Fruit fly (Drosophila melanogaster): Measurements from ENCODE around the gene spi.

Gene spi

DNA sequence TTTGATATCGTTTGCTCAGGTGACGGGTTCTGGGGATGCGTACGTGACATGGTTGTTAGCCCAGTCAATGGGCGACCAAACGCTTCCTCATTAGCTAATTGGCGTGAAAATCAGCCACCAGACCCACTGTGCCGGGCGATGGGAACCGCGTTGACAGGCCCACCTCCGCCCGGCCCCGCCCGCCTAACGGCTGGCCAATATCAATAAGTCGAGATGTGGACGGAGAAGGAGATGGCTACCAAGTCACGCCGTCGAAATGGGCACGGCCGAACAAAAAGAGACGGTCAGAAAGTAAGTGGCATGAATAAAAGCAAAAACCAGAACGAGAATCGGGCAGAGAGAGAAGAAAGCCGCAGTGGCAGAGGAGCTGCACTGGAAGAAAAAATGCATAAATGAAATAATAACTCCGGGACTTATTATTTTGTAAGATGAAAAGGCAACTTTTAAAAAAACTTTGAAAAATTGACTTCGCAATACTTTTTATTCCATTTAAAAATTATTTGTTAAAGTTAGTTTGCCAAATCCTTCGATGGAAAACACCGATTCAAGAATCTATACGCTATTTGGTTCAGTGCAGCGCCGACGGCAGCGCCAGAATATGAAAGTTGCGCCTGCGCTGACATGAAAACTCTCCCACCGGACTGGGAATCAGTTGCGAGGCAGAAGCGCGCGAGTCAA, 39.2 kb downstream of the spi start, which contains the start of gene CG13082 (continued):
- TF ChIP-seq bsh (GFP tag; optimal IDR thresholded peaks at IDR 0.05) (peak; percentile 77 to 90), gsb (GFP tag; IDR thresholded peaks at IDR 0.05) (no peak), lola (GFP tag; optimal IDR thresholded peaks at IDR 0.05) (peak in 1 of 3 experiments; percentile 80), Dfd (GFP tag; optimal IDR thresholded peaks at IDR 0.05) (no peak), CG6272 (GFP tag; IDR thresholded peaks at IDR 0.05) (no peak), seq (GFP tag; IDR thresholded peaks at IDR 0.05) (no peak), CG8478 (optimal IDR thresholded peaks at IDR 0.05) (no peak), NFAT (GFP tag; IDR thresholded peaks at IDR 0.05) (no peak; the same call in 1 of the 2 replicates), vvl (GFP tag; IDR thresholded peaks at IDR 0.05) (peak; percentile 36; the same call in 1 of the 2 replicates), CHES-1-like (GFP tag; optimal IDR thresholded peaks at IDR 0.05) (no peak), E2f1 (GFP tag; IDR thresholded peaks at IDR 0.05) (no peak), lbe (GFP tag; optimal IDR thresholded peaks at IDR 0.05) (peak; percentile 62), CG4282 (GFP tag; optimal IDR thresholded peaks at IDR 0.05) (no peak), Sox100B (GFP tag; optimal IDR thresholded peaks at IDR 0.05) (peak; percentile 48), Side (GFP tag; optimal IDR thresholded peaks at IDR 0.05) (no peak), CG1529 (GFP tag; optimal IDR thresholded peaks at IDR 0.05) (peak; percentile 49), wek (GFP tag; optimal IDR thresholded peaks at IDR 0.05) (no peak), sens-2 (GFP tag; IDR thresholded peaks at IDR 0.05) (no peak), eve (GFP tag; optimal IDR thresholded peaks at IDR 0.05) (no peak), dimm (GFP tag; IDR thresholded peaks at IDR 0.05) (no peak), CG2116 (GFP tag; optimal IDR thresholded peaks at IDR 0.05) (no peak), Dip2 (GFP tag; IDR thresholded peaks at IDR 0.05) (no peak), Oli (tag; optimal IDR thresholded peaks at IDR 0.05) (peak; percentile 50), gt (GFP tag; IDR thresholded peaks at IDR 0.05) (no peak), emc (GFP tag; optimal IDR thresholded peaks at IDR 0.05) (no peak), grau (tag; optimal IDR thresholded peaks at IDR 0.05) (peak; percentile 57), nmo (GFP tag; optimal IDR thresholded peaks at IDR 0.05) (peak; percentile 78), HmgZ (tag; optimal IDR thresholded peaks at IDR 0.05) (no peak), HLH4C (GFP tag; IDR thresholded peaks at IDR 0.05; ENCODE audit: partially characterized antibody) (no peak), CG15073 (GFP tag; optimal IDR thresholded peaks at IDR 0.05) (no peak), row (GFP tag; IDR thresholded peaks at IDR 0.05) (peak; percentile 61), CG8089 (GFP tag; optimal IDR thresholded peaks at IDR 0.05) (no peak), CG1792 (GFP tag; optimal IDR thresholded peaks at IDR 0.05) (no peak), D19A (tag; optimal IDR thresholded peaks at IDR 0.05) (peak; percentile 62), bab2 (GFP tag; optimal IDR thresholded peaks at IDR 0.05) (peak; percentile 55), CG4360 (GFP tag; IDR thresholded peaks at IDR 0.05) (no peak), zf30C (GFP tag; optimal IDR thresholded peaks at IDR 0.05) (peak; percentile 75), ro (GFP tag; IDR thresholded peaks at IDR 0.05) (no peak), CG2129 (GFP tag; IDR thresholded peaks at IDR 0.05; ENCODE audit: partially characterized antibody) (no peak), CG18764 (GFP tag; optimal IDR thresholded peaks at IDR 0.05) (no peak), jumu (GFP tag; optimal IDR thresholded peaks at IDR 0.05) (peak; percentile 2), dan (GFP tag; IDR thresholded peaks at IDR 0.05) (no peak), sqz (GFP tag; optimal IDR thresholded peaks at IDR 0.05) (peak; percentile 18), CG7372 (GFP tag; IDR thresholded peaks at IDR 0.05) (no peak), CG17328 (GFP tag; IDR thresholded peaks at IDR 0.05) (peak; percentile 45), Fer2 (tag; optimal IDR thresholded peaks at IDR 0.05) (no peak), ATbp (GFP tag; optimal IDR thresholded peaks at IDR 0.05) (peak; percentile 31), ato (GFP tag; IDR thresholded peaks at IDR 0.05; ENCODE audit: partially characterized antibody) (no peak), ewg (GFP tag; optimal IDR thresholded peaks at IDR 0.05) (peak; percentile 52), CG33557 (GFP tag; optimal IDR thresholded peaks at IDR 0.05) (peak; percentile 57), CG9727 (GFP tag; optimal IDR thresholded peaks at IDR 0.05) (peak; percentile 58)
